Fruit fly (Drosophila melanogaster): ENCODE data around the gene Smg5.

The Smg5 gene

dm6 chr2L:13878801-13879200, 25.7 kb downstream of the Smg5 start (continued):
- peak; percentile 51 for TF ChIP-seq Deaf1 (tag; optimal IDR thresholded peaks at IDR 0.05)
- no peak for TF ChIP-seq CG33557 (GFP tag; optimal IDR thresholded peaks at IDR 0.05)
- TF ChIP-seq CG9727 (GFP tag; optimal IDR thresholded peaks at IDR 0.05): no peak
- TF ChIP-seq Sry-β (GFP tag; optimal IDR thresholded peaks at IDR 0.05): no peak
- no peak for TF ChIP-seq CG16863 (GFP tag; optimal IDR thresholded peaks at IDR 0.05)
- TF ChIP-seq gcm (GFP tag; optimal IDR thresholded peaks at IDR 0.05): no peak
- TF ChIP-seq sqz (GFP tag; optimal IDR thresholded peaks at IDR 0.05): no peak
- TF ChIP-seq ssp (GFP tag; IDR thresholded peaks at IDR 0.05): no peak
- no peak for TF ChIP-seq CG9876 (GFP tag; optimal IDR thresholded peaks at IDR 0.05)
- peak; percentile 5 for TF ChIP-seq repo (GFP tag; optimal IDR thresholded peaks at IDR 0.05)
- peak; percentile 85 for TF ChIP-seq sens (GFP tag)
- TF ChIP-seq sim (GFP tag; IDR thresholded peaks at IDR 0.05): no peak
- TF ChIP-seq CG17802 (tag; optimal IDR thresholded peaks at IDR 0.05): no peak
- peak; percentile 88 for TF ChIP-seq CG42726 (GFP tag; IDR thresholded peaks at IDR 0.05; ENCODE audit: partially characterized antibody)
- peak; percentile 3 for TF ChIP-seq kni (GFP tag; optimal IDR thresholded peaks at IDR 0.05)
- no peak for TF ChIP-seq h (optimal IDR thresholded peaks at IDR 0.05)
- peak; percentile 29; the same call in 1 of the 2 replicates for TF ChIP-seq onecut (GFP tag; IDR thresholded peaks at IDR 0.05)
- TF ChIP-seq CG14441 (GFP tag; IDR thresholded peaks at IDR 0.05): peak; percentile 50; the same call in 1 of the 2 replicates
- peak; percentile 23; the same call in 1 of the 2 replicates for TF ChIP-seq sna (GFP tag; IDR thresholded peaks at IDR 0.05; ENCODE audit: partially characterized antibody)
- no peak for TF ChIP-seq NK7.1 (GFP tag; optimal IDR thresholded peaks at IDR 0.05)
- TF ChIP-seq hth (optimal IDR thresholded peaks at IDR 0.05): no peak
- no peak for TF ChIP-seq CG6654 (GFP tag; optimal IDR thresholded peaks at IDR 0.05)
- peak; percentile 33 for TF ChIP-seq CG13624 (GFP tag; optimal IDR thresholded peaks at IDR 0.05)
- TF ChIP-seq HLH54F (GFP tag; optimal IDR thresholded peaks at IDR 0.05): peak; percentile 16
- TF ChIP-seq CG3847 (GFP tag; IDR thresholded peaks at IDR 0.05): peak; percentile 16; the same call in 1 of the 2 replicates
- TF ChIP-seq Stat92E (GFP tag; optimal IDR thresholded peaks at IDR 0.05): peak in 1 of 3 experiments; percentile 47
- TF ChIP-seq nom (GFP tag; optimal IDR thresholded peaks at IDR 0.05): peak; percentile 30
- TF ChIP-seq otp (GFP tag; IDR thresholded peaks at IDR 0.05): peak; percentile 41; the same call in 1 of the 3 replicates
- no peak for TF ChIP-seq CG2120 (GFP tag; optimal IDR thresholded peaks at IDR 0.05)
- peak; percentile 20 for TF ChIP-seq ems (GFP tag; optimal IDR thresholded peaks at IDR 0.05)
- TF ChIP-seq Dip2 (GFP tag; IDR thresholded peaks at IDR 0.05): no peak
- TF ChIP-seq bowl (GFP tag; IDR thresholded peaks at IDR 0.05): peak; percentile 47; the same call in 1 of the 2 replicates
- TF ChIP-seq CG13424 (tag; optimal IDR thresholded peaks at IDR 0.05): peak; percentile 3
- no peak for TF ChIP-seq Ets65A (GFP tag)
- no peak for TF ChIP-seq zf30C (GFP tag; optimal IDR thresholded peaks at IDR 0.05)
- no peak for TF ChIP-seq CG5245 (GFP tag; optimal IDR thresholded peaks at IDR 0.05)
- TF ChIP-seq vnd (GFP tag; IDR thresholded peaks at IDR 0.05; ENCODE audit: partially characterized antibody): no peak
- no peak for TF ChIP-seq CG4730 (GFP tag; IDR thresholded peaks at IDR 0.05)
- TF ChIP-seq Scr (GFP tag; IDR thresholded peaks at IDR 0.05; ENCODE audit: partially characterized antibody): peak; percentile 26; the same call in 1 of the 2 replicates
- no peak for TF ChIP-seq Mes4 (GFP tag; optimal IDR thresholded peaks at IDR 0.05)
- 0 out of 3 replicates have a peak, but pooled peaks have one; percentile 12 for TF ChIP-seq CG7357 (GFP tag; IDR thresholded peaks at IDR 0.05)
- TF ChIP-seq Dref (GFP tag; IDR thresholded peaks at IDR 0.05): no peak
- TF ChIP-seq fd102C (GFP tag; optimal IDR thresholded peaks at IDR 0.05): no peak
- TF ChIP-seq CG1233 (GFP tag; optimal IDR thresholded peaks at IDR 0.05): no peak
- TF ChIP-seq CG3163 (GFP tag; optimal IDR thresholded peaks at IDR 0.05): peak; percentile 92
- no peak for TF ChIP-seq CG4282 (GFP tag; optimal IDR thresholded peaks at IDR 0.05)
- peak; percentile 85; the same call in 3 of the 4 replicates for TF ChIP-seq chinmo (GFP tag; IDR thresholded peaks at IDR 0.05; ENCODE audit: partially characterized antibody)
- no peak for TF ChIP-seq bab2 (GFP tag; optimal IDR thresholded peaks at IDR 0.05)
- TF ChIP-seq so (GFP tag; IDR thresholded peaks at IDR 0.05): peak; percentile 48; the same call in 1 of the 3 replicates
- TF ChIP-seq CG6272 (GFP tag; IDR thresholded peaks at IDR 0.05): no peak; the same call in 1 of the 2 replicates
- TF ChIP-seq slbo (GFP tag; IDR thresholded peaks at IDR 0.05): 0 out of 2 replicates have a peak, but pooled peaks have one; percentile 25

Measured in whole organism, embryonic.